Fruit fly (Drosophila melanogaster): ENCODE data around the gene Cdlc2.

DNA sequence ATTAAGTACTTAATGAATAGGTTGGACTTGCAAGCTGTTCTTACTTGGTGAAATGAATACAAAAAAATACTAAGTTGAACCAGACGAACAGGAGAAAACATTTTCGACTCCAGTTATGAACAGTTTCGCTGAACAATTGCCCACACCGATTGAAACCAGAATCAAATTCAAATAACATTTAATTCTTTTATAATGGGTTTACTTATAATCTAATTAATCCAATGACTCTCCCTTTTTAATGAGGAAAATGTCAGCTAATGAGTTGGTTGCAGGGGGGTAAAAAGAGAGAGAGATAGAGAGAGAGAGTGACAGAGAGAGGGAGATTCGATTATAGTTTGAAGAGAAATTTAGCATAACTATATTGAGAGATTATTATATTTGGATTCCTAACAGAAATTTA is 2.2 kb upstream of the Cdlc2 start, which contains the start of gene CG33923:
- TF ChIP-seq CG31388 (GFP tag; optimal IDR thresholded peaks at IDR 0.05), result no peak
- TF ChIP-seq bowl (GFP tag; IDR thresholded peaks at IDR 0.05), result no peak
- no peak for TF ChIP-seq CG12219 (GFP tag; optimal IDR thresholded peaks at IDR 0.05)
- TF ChIP-seq CG10565 (GFP tag; optimal IDR thresholded peaks at IDR 0.05), result no peak
- TF ChIP-seq rib (GFP tag; IDR thresholded peaks at IDR 0.05), result no peak
- TF ChIP-seq odd (GFP tag; optimal IDR thresholded peaks at IDR 0.05), result no peak
- TF ChIP-seq CG4404 (GFP tag; IDR thresholded peaks at IDR 0.05), result no peak
- TF ChIP-seq sna (GFP tag; IDR thresholded peaks at IDR 0.05; ENCODE audit: partially characterized antibody), result no peak
- no peak for TF ChIP-seq oc (tag; optimal IDR thresholded peaks at IDR 0.05)
- TF ChIP-seq CG33557 (GFP tag; optimal IDR thresholded peaks at IDR 0.05), result no peak
- TF ChIP-seq CG1602 (GFP tag; optimal IDR thresholded peaks at IDR 0.05), result no peak
- no peak for TF ChIP-seq usp (GFP tag; optimal IDR thresholded peaks at IDR 0.05)
